Fruit fly (Drosophila melanogaster): Measurements from ENCODE around the gene CG31415.

Gene CG31415

DNA sequence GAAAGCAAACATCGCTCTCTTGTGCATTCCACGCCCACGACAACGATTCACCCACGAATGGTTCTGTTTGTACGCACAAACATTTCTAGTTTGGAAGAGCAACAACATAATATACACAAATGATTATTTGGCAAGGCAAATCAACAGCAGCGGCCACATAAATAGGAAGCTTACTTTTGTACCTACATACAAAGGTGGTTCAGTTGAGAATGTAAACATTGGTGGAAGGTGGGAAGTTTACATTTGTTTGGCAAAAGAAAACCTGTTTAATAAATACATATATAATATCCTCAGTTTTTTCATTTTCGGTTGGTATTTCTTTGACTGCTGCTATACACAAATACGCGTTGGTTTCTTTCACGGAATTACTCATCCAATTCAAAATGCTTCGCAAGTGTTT lies 40.8 kb upstream of the CG31415 start (continued):
- no peak for TF ChIP-seq lmd (GFP tag; IDR thresholded peaks at IDR 0.05)
- TF ChIP-seq CG11085 (GFP tag; IDR thresholded peaks at IDR 0.05), result no peak
- no peak for TF ChIP-seq Dref (GFP tag; IDR thresholded peaks at IDR 0.05)
- peak; percentile 82 for TF ChIP-seq CG14710 (tag; optimal IDR thresholded peaks at IDR 0.05)
- peak; percentile 89 for TF ChIP-seq Asciz (GFP tag; optimal IDR thresholded peaks at IDR 0.05)
- peak; percentile 47 for TF ChIP-seq ash1 (GFP tag; optimal IDR thresholded peaks at IDR 0.05)
- TF ChIP-seq onecut (GFP tag; IDR thresholded peaks at IDR 0.05), result peak; percentile 84
- TF ChIP-seq CG30431 (GFP tag; optimal IDR thresholded peaks at IDR 0.05), result peak; percentile 72
- no peak for TF ChIP-seq tna (GFP tag; IDR thresholded peaks at IDR 0.05; ENCODE audit: partially characterized antibody)
- no peak for TF ChIP-seq chinmo (GFP tag; IDR thresholded peaks at IDR 0.05; ENCODE audit: partially characterized antibody)
- peak; percentile 70 for TF ChIP-seq CG13894 (tag; optimal IDR thresholded peaks at IDR 0.05)
- TF ChIP-seq gce (GFP tag; IDR thresholded peaks at IDR 0.05), result no peak
- peak; percentile 83 for TF ChIP-seq jing (GFP tag; optimal IDR thresholded peaks at IDR 0.05)
- no peak for TF ChIP-seq HLHmδ (GFP tag; optimal IDR thresholded peaks at IDR 0.05)
- TF ChIP-seq CG17829 (tag; optimal IDR thresholded peaks at IDR 0.05), result peak; percentile 86
- peak; percentile 79 for TF ChIP-seq CHES-1-like (GFP tag; optimal IDR thresholded peaks at IDR 0.05)
- no peak for TF ChIP-seq esg (GFP tag; conservative IDR thresholded peaks at IDR 0.05)
- TF ChIP-seq CG6765 (GFP tag; optimal IDR thresholded peaks at IDR 0.05), result peak; percentile 85
- peak; percentile 73 for TF ChIP-seq CG13123 (GFP tag; optimal IDR thresholded peaks at IDR 0.05)
- no peak for TF ChIP-seq CG2199 (GFP tag; IDR thresholded peaks at IDR 0.05)
- TF ChIP-seq run (tag; optimal IDR thresholded peaks at IDR 0.05), result peak; percentile 87
- peak; percentile 82 for TF ChIP-seq CG6272 (GFP tag; IDR thresholded peaks at IDR 0.05)
- TF ChIP-seq z (GFP tag; IDR thresholded peaks at IDR 0.05), result no peak
- peak; percentile 95 for TF ChIP-seq unpg (GFP tag; optimal IDR thresholded peaks at IDR 0.05)
- no peak for TF ChIP-seq Poxn (GFP tag; IDR thresholded peaks at IDR 0.05)
- TF ChIP-seq ro (GFP tag; IDR thresholded peaks at IDR 0.05), result no peak
- TF ChIP-seq NFAT (GFP tag; IDR thresholded peaks at IDR 0.05), result no peak
- no peak for TF ChIP-seq wdn (GFP tag; IDR thresholded peaks at IDR 0.05)
- no peak for TF ChIP-seq Oaz (GFP tag; IDR thresholded peaks at IDR 0.05)
- peak; percentile 86 for TF ChIP-seq CG12299 (tag; optimal IDR thresholded peaks at IDR 0.05)
- peak; percentile 82 for TF ChIP-seq CG7556 (GFP tag; optimal IDR thresholded peaks at IDR 0.05)
- peak; percentile 7 for TF ChIP-seq cg (GFP tag; optimal IDR thresholded peaks at IDR 0.05)
- peak; percentile 84 for TF ChIP-seq gcm (GFP tag; optimal IDR thresholded peaks at IDR 0.05)
- TF ChIP-seq Drgx (GFP tag; IDR thresholded peaks at IDR 0.05), result no peak
- TF ChIP-seq CG4617 (GFP tag; optimal IDR thresholded peaks at IDR 0.05; ENCODE audit: borderline replicate concordance), result peak; percentile 51
- TF ChIP-seq CG12942 (GFP tag; optimal IDR thresholded peaks at IDR 0.05), result peak; percentile 76
- peak; percentile 70 for TF ChIP-seq ab (GFP tag; optimal IDR thresholded peaks at IDR 0.05)
- TF ChIP-seq fru (optimal IDR thresholded peaks at IDR 0.05), result no peak
- TF ChIP-seq CG15696 (tag; optimal IDR thresholded peaks at IDR 0.05), result peak; percentile 69
- TF ChIP-seq CG34224 (GFP tag; IDR thresholded peaks at IDR 0.05; ENCODE audit: partially characterized antibody), result no peak
- TF ChIP-seq CG8089 (GFP tag; optimal IDR thresholded peaks at IDR 0.05), result peak; percentile 80
- TF ChIP-seq odd (GFP tag; optimal IDR thresholded peaks at IDR 0.05), result peak; percentile 89
- peak; percentile 87 for TF ChIP-seq caup (GFP tag; optimal IDR thresholded peaks at IDR 0.05; ENCODE audit: severe bottlenecking)
- TF ChIP-seq corto (GFP tag; optimal IDR thresholded peaks at IDR 0.05), result no peak
- TF ChIP-seq lilli (GFP tag; optimal IDR thresholded peaks at IDR 0.05), result peak; percentile 94
- TF ChIP-seq CG9609 (GFP tag; optimal IDR thresholded peaks at IDR 0.05), result peak; percentile 61
- peak; percentile 98 for TF ChIP-seq sens (GFP tag)
- peak; percentile 67 for TF ChIP-seq sima (GFP tag; optimal IDR thresholded peaks at IDR 0.05)
- no peak for TF ChIP-seq Ravus (GFP tag; IDR thresholded peaks at IDR 0.05)
- TF ChIP-seq CG12219 (GFP tag; optimal IDR thresholded peaks at IDR 0.05), result peak; percentile 90
- peak; percentile 83 for TF ChIP-seq Max (GFP tag; optimal IDR thresholded peaks at IDR 0.05)
- no peak for TF ChIP-seq CG11695 (GFP tag; IDR thresholded peaks at IDR 0.05)
